Fruit fly (Drosophila melanogaster): ENCODE measurements around the gene CG42854.

DNA sequence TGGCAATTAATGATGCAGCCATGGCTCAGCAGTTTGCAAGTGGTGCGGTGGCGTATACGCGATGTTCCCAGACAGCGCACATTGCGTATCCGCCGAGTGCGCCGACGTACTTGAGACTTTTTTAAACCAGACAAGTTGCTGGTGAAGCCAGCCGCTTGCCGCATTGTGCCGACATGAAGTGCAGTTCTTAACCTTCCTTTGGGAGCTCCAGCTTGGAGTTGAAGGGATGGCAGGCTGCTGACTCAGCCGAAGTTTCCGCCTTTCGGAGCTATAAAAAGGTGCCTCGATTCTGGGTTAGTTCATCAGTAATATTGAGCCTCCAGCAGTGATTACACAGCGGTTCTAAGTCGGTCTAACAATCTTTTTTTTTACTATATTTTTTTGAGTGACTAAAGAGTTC is 25.7 kb downstream of the CG42854 start, which contains the start of gene CG5172:
- no peak for TF ChIP-seq Dfd (GFP tag; optimal IDR thresholded peaks at IDR 0.05)
- no peak for TF ChIP-seq Abd-B (GFP tag; optimal IDR thresholded peaks at IDR 0.05)
- TF ChIP-seq pan (optimal IDR thresholded peaks at IDR 0.05) = no peak
- TF ChIP-seq rgr (GFP tag; optimal IDR thresholded peaks at IDR 0.05) = no peak
- no peak for TF ChIP-seq CG9705 (GFP tag; optimal IDR thresholded peaks at IDR 0.05)

All from whole organism, wandering third instar larva.